Worm (Caenorhabditis elegans): ENCODE measurements around the gene Y56A3A.7.

Gene Y56A3A.7

DNA sequence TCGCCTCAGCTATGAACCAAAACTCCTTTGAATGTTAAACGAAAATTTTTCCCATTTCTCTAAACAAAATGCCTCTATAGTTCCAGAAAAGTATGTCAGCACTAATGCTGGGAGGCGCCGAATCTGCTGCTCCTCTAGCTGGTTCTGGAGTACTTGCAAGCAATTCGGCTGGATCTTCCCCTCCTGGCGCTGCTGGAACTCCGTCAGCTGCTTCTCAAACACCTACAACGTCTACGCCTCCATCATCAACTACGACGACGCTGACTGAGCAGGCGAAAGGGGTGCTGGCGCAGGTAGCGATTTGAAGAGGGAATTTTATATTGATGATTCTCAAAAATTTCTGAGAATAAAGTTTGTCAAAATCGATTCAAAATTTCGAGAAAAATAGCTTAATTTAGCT, 35.7 kb upstream of the Y56A3A.7 start:
- TF ChIP-seq F44E2.7 (GFP tag; IDR thresholded peaks at IDR 0.05) (no peak), set-16 (GFP tag; IDR thresholded peaks at IDR 0.05) (peak; percentile 33; the same call in 1 of the 2 replicates), aha-1 (tag) (peak; percentile 71)

DNA sequence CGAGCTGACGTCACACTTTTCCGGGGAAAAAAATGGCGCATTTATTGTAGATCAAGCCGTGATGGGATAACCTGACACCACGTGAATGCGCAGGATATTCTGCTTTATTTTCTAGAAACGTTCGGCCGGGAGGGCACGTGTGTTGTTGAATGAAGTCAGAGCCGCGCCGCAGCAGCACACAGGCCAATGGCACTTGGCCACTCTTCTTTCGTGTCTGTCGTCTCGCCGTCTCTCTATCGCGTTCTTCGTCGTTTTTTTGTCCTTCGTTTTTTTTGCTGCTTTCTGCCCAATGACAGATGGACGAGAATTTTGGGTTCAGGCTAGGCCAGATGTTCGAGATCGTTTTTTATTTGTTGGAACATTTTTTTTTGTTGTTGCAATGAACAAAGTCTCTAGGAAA, 34.7 kb upstream of the Y56A3A.7 start:
- TF ChIP-seq zfp-2 (tag; optimal IDR thresholded peaks at IDR 0.05): no peak
- peak; percentile 89 for TF ChIP-seq mxl-3 (GFP tag; optimal IDR thresholded peaks at IDR 0.05)
- TF ChIP-seq spr-3 (GFP tag; optimal IDR thresholded peaks at IDR 0.05): no peak
- no peak for TF ChIP-seq tag-97 (GFP tag; IDR thresholded peaks at IDR 0.05)
- no peak for TF ChIP-seq daf-8 (GFP tag; IDR thresholded peaks at IDR 0.05)
- peak; percentile 48; the same call in 1 of the 2 replicates for TF ChIP-seq dmd-6 (GFP tag; IDR thresholded peaks at IDR 0.05)
- TF ChIP-seq ceh-62 (tag; optimal IDR thresholded peaks at IDR 0.05): no peak
- TF ChIP-seq mes-2 (tag; optimal IDR thresholded peaks at IDR 0.05; ENCODE audit: poor library complexity, severe bottlenecking): peak; percentile 70
- no peak for TF ChIP-seq php-3 (GFP tag; IDR thresholded peaks at IDR 0.05)
- TF ChIP-seq nhr-76 (tag; optimal IDR thresholded peaks at IDR 0.05): no peak
- TF ChIP-seq nhr-28 (tag; optimal IDR thresholded peaks at IDR 0.05): peak; percentile 42
- no peak for TF ChIP-seq gei-8 (GFP tag; optimal IDR thresholded peaks at IDR 0.05)
- no peak for TF ChIP-seq mdt-29 (GFP tag; IDR thresholded peaks at IDR 0.05)
- peak; percentile 6 for TF ChIP-seq nhr-6 (tag; optimal IDR thresholded peaks at IDR 0.05)
- peak; percentile 52 for TF ChIP-seq lin-13 (GFP tag; optimal IDR thresholded peaks at IDR 0.05)
- TF ChIP-seq jun-1 (tag; optimal IDR thresholded peaks at IDR 0.05): no peak
- TF ChIP-seq egl-43 (GFP tag; IDR thresholded peaks at IDR 0.05): no peak
- TF ChIP-seq sdz-12 (GFP tag; optimal IDR thresholded peaks at IDR 0.05): no peak
- TF ChIP-seq ZK337.2 (GFP tag; IDR thresholded peaks at IDR 0.05): no peak
- TF ChIP-seq rbr-2 (tag; optimal IDR thresholded peaks at IDR 0.05): peak; percentile 42
- no peak for TF ChIP-seq zfp-3 (GFP tag; conservative IDR thresholded peaks at IDR 0.05)
- TF ChIP-seq snpc-1.2 (GFP tag; IDR thresholded peaks at IDR 0.05): no peak
- peak; percentile 30 to 83 for TF ChIP-seq mdl-1 (tag; optimal IDR thresholded peaks at IDR 0.05)
- peak; percentile 34 for TF ChIP-seq nhr-77 (tag; optimal IDR thresholded peaks at IDR 0.05)
- no peak for TF ChIP-seq ceh-20 (GFP tag; IDR thresholded peaks at IDR 0.05)
- no peak for TF ChIP-seq F37D6.2 (tag; optimal IDR thresholded peaks at IDR 0.05)
- TF ChIP-seq unc-62 (GFP tag; optimal IDR thresholded peaks at IDR 0.05 in 1 of 2): peak in 1 of 2 experiments; percentile 80
- no peak for TF ChIP-seq unc-62 (tag; optimal IDR thresholded peaks at IDR 0.05)
- TF ChIP-seq dve-1 (tag; optimal IDR thresholded peaks at IDR 0.05; ENCODE audit: insufficient read depth): peak; percentile 23
- no peak for TF ChIP-seq zip-11 (GFP tag; IDR thresholded peaks at IDR 0.05)
- no peak for TF ChIP-seq nhr-10 (tag; optimal IDR thresholded peaks at IDR 0.05)
- peak; percentile 65 for TF ChIP-seq mep-1 (tag; optimal IDR thresholded peaks at IDR 0.05)
- no peak for TF ChIP-seq nhr-102 (tag; optimal IDR thresholded peaks at IDR 0.05)
- no peak for TF ChIP-seq ceh-44 (GFP tag; IDR thresholded peaks at IDR 0.05)
- TF ChIP-seq Y75B8A.6 (GFP tag; IDR thresholded peaks at IDR 0.05): no peak
- no peak for TF ChIP-seq spr-1 (tag; optimal IDR thresholded peaks at IDR 0.05)
- TF ChIP-seq egl-27 (tag; optimal IDR thresholded peaks at IDR 0.05): no peak
- TF ChIP-seq ama-1 (optimal IDR thresholded peaks at IDR 0.05): no peak
- TF ChIP-seq F49E8.2 (tag; optimal IDR thresholded peaks at IDR 0.05; ENCODE audit: borderline replicate concordance): no peak
- no peak for TF ChIP-seq T20F7.1 (GFP tag; optimal IDR thresholded peaks at IDR 0.05)
- TF ChIP-seq madf-9 (GFP tag; conservative IDR thresholded peaks at IDR 0.05): no peak
- TF ChIP-seq dmd-9 (GFP tag; IDR thresholded peaks at IDR 0.05): no peak
- no peak for TF ChIP-seq mxl-2 (GFP tag; conservative IDR thresholded peaks at IDR 0.05)
- no peak for TF ChIP-seq arid-1 (GFP tag; conservative IDR thresholded peaks at IDR 0.05)
- no peak for TF ChIP-seq ces-1 (GFP tag; optimal IDR thresholded peaks at IDR 0.05)
- no peak for TF ChIP-seq lin-38 (GFP tag; IDR thresholded peaks at IDR 0.05)
- no peak for TF ChIP-seq zip-2 (tag; optimal IDR thresholded peaks at IDR 0.05)
- TF ChIP-seq cey-2 (tag; optimal IDR thresholded peaks at IDR 0.05; ENCODE audit: borderline replicate concordance, insufficient read depth): no peak
